Worm (Caenorhabditis elegans) whole organism, L1 larva: ENCODE measurements around the gene col-156.
"Not testable (repeated sequence)": the region's sequence is repeated elsewhere in the genome, so short reads cannot be mapped to it uniquely, and the experiment has no call there.

Source experiments
- C16A3.4 ChIP-seq: fragments of 150-350 bp; optimal IDR thresholded peaks from 2 replicates; lab custom pipeline; 2014; ENCODE audit warnings: missing biosample characterization, missing genetic modification characterization
- Y116A8C.19 ChIP-seq: sonication (generic microtip); optimal IDR thresholded peaks from 2 replicates; lab custom pipeline; 2016; ENCODE audit warnings: missing compliant biosample characterization, missing genetic modification characterization, borderline replicate concordance
- aha-1 ChIP-seq: fragments of 150-350 bp; optimal IDR thresholded peaks from 2 replicates; lab custom pipeline; 2014; ENCODE audit warnings: missing biosample characterization, missing genetic modification characterization
- aly-2 ChIP-seq: fragments of 150-350 bp; optimal IDR thresholded peaks from 2 replicates; lab custom pipeline; 2014; ENCODE audit warnings: missing biosample characterization, missing genetic modification characterization
- ama-1 ChIP-seq: fragments of 150-350 bp; optimal IDR thresholded peaks from 2 replicates; lab custom pipeline; 2014
- blmp-1 ChIP-seq: fragments of 150-350 bp; optimal IDR thresholded peaks from 2 replicates; lab custom pipeline; 2014; ENCODE audit warnings: missing biosample characterization, missing genetic modification characterization
- ceh-8 ChIP-seq: fragments of 200-800 bp; sonication (Bioruptor generic); optimal IDR thresholded peaks from 2 replicates; lab custom pipeline; 2018; ENCODE audit warnings: mild to moderate bottlenecking, missing genetic modification characterization, moderate library complexity, missing compliant biosample characterization
- ceh-88 ChIP-seq: fragments of 200-800 bp; sonication (Bioruptor generic); IDR thresholded peaks from 2 replicates; pipeline ENCODE4 v1.3.6; 2022; ENCODE audit warnings: missing genetic modification characterization, missing compliant biosample characterization
- dpl-1 ChIP-seq, 3 experiments: fragments of 150-350 bp in 2 of 3; sonication (generic microtip) in 1 of 3; optimal IDR thresholded peaks; 2 replicates each; lab custom pipeline; 2014 to 2017; ENCODE audit warnings: missing biosample characterization in 3 of 3, missing genetic modification characterization in 3 of 3, missing genetic modification reagents in 3 of 3
- efl-1 ChIP-seq, 4 experiments: fragments of 150-350 bp; optimal IDR thresholded peaks in 3 of 4; peaks in 1 of 4; 1 replicate in 1 of 4; 2 replicates in 3 of 4; lab custom pipeline; 2014; ENCODE audit warnings: missing biosample characterization in 2 of 4, missing genetic modification characterization in 2 of 4, missing genetic modification reagents in 2 of 4
- egl-13 ChIP-seq: sonication (generic microtip); optimal IDR thresholded peaks from 2 replicates; lab custom pipeline; 2016; ENCODE audit warnings: missing genotype, missing genetic modification reagents, missing genetic modification characterization, missing compliant biosample characterization
- egl-27 ChIP-seq, 2 experiments: fragments of 150-350 bp in 1 of 2; sonication (generic microtip); optimal IDR thresholded peaks; 3 replicates each; lab custom pipeline; 2017 to 2018; ENCODE audit warnings: missing biosample characterization in 2 of 2, missing genetic modification characterization in 2 of 2, missing genetic modification reagents in 2 of 2
- elt-2 ChIP-seq: sonication (generic microtip); optimal IDR thresholded peaks from 2 replicates; lab custom pipeline; 2016; ENCODE audit warnings: missing genetic modification characterization, mild to moderate bottlenecking, inconsistent platforms, missing compliant biosample characterization, missing genetic modification reagents
- fkh-10 ChIP-seq: sonication (generic microtip); optimal IDR thresholded peaks from 2 replicates; lab custom pipeline; 2017; ENCODE audit warnings: missing biosample characterization, missing genetic modification reagents, missing genetic modification characterization
- hlh-17 ChIP-seq: fragments of 200-800 bp; sonication (Bioruptor generic); optimal IDR thresholded peaks from 2 replicates; lab custom pipeline; 2018; ENCODE audit warnings: missing genetic modification characterization, mild to moderate bottlenecking, missing compliant biosample characterization, moderate library complexity, borderline replicate concordance
- hlh-4 ChIP-seq: sonication (generic microtip); optimal IDR thresholded peaks from 2 replicates; lab custom pipeline; 2016; ENCODE audit warnings: mild to moderate bottlenecking, missing genetic modification characterization, missing compliant biosample characterization
- irx-1 ChIP-seq: sonication (generic microtip); optimal IDR thresholded peaks from 2 replicates; lab custom pipeline; 2016; ENCODE audit warnings: missing genetic modification characterization, missing compliant biosample characterization
- lin-13 ChIP-seq: fragments of 150-350 bp; optimal IDR thresholded peaks from 2 replicates; lab custom pipeline; 2014; ENCODE audit warnings: missing biosample characterization, missing genetic modification reagents, missing genetic modification characterization
- lin-14 ChIP-seq: fragments of 200-800 bp; sonication (Bioruptor generic); optimal IDR thresholded peaks from 2 replicates; lab custom pipeline; 2018; ENCODE audit warnings: mild to moderate bottlenecking, missing genetic modification characterization, moderate library complexity, missing compliant biosample characterization
- lin-15B ChIP-seq: fragments of 150-350 bp; sonication (generic microtip); optimal IDR thresholded peaks from 3 replicates; lab custom pipeline; 2014; ENCODE audit warnings: missing biosample characterization, missing genetic modification characterization
- lin-35 ChIP-seq, 2 experiments: fragments of 150-350 bp; optimal IDR thresholded peaks; 2 replicates each; lab custom pipeline; 2014; ENCODE audit warnings: missing biosample characterization in 2 of 2, missing genetic modification characterization in 2 of 2, missing genetic modification reagents in 2 of 2
- mdl-1 ChIP-seq, 2 experiments: fragments of 150-350 bp; optimal IDR thresholded peaks; 2 replicates each; lab custom pipeline; 2014 to 2017; ENCODE audit warnings: missing biosample characterization in 2 of 2, missing genetic modification characterization in 2 of 2, inconsistent platforms in 1 of 2
- mef-2 ChIP-seq: fragments of 150-350 bp; optimal IDR thresholded peaks from 2 replicates; lab custom pipeline; 2014; ENCODE audit warnings: missing biosample characterization, missing genetic modification characterization
- nhr-11 ChIP-seq: fragments of 150-350 bp; optimal IDR thresholded peaks from 2 replicates; lab custom pipeline; 2014; ENCODE audit warnings: missing biosample characterization, missing genetic modification characterization
- nhr-19 ChIP-seq: fragments of 200-800 bp; sonication (Bioruptor generic); conservative IDR thresholded peaks from 2 replicates; pipeline ENCODE4 v1.3.6; 2022; ENCODE audit warnings: missing genetic modification characterization, missing compliant biosample characterization
- nhr-28 ChIP-seq: fragments of 150-350 bp; optimal IDR thresholded peaks from 2 replicates; lab custom pipeline; 2014; ENCODE audit warnings: missing biosample characterization, missing genetic modification characterization
- nhr-76 ChIP-seq: sonication (generic microtip); optimal IDR thresholded peaks from 2 replicates; lab custom pipeline; 2017; ENCODE audit warnings: missing biosample characterization, missing genetic modification characterization
- nhr-85 ChIP-seq: sonication (generic microtip); peaks from one replicate; lab custom pipeline; 2016; ENCODE audit warnings: missing genetic modification characterization, inconsistent platforms, missing compliant biosample characterization
- nhr-90 ChIP-seq: sonication (generic microtip); optimal IDR thresholded peaks from 2 replicates; lab custom pipeline; 2016; ENCODE audit warnings: mild to moderate bottlenecking, missing genetic modification characterization, missing compliant biosample characterization; ENCODE audit not compliant: poor library complexity
- skn-1 ChIP-seq: fragments of 150-350 bp; optimal IDR thresholded peaks from 2 replicates; lab custom pipeline; 2014; ENCODE audit warnings: missing biosample characterization, missing genetic modification characterization
- snpc-4 ChIP-seq: fragments of 150-350 bp; optimal IDR thresholded peaks from 2 replicates; lab custom pipeline; 2014; ENCODE audit warnings: missing biosample characterization, missing genetic modification characterization
- sptf-1 ChIP-seq: fragments of 150-350 bp; optimal IDR thresholded peaks from 2 replicates; lab custom pipeline; 2014; ENCODE audit warnings: missing biosample characterization, missing genetic modification characterization
- sup-37 ChIP-seq: fragments of 200-800 bp; sonication (Bioruptor generic); optimal IDR thresholded peaks from 2 replicates; lab custom pipeline; 2018; ENCODE audit warnings: mild to moderate bottlenecking, missing genetic modification characterization, missing compliant biosample characterization
- swsn-7 ChIP-seq: sonication (generic microtip); optimal IDR thresholded peaks from 2 replicates; lab custom pipeline; 2016; ENCODE audit warnings: missing genetic modification characterization, missing compliant biosample characterization
- vab-15 ChIP-seq: sonication (generic microtip); optimal IDR thresholded peaks from 2 replicates; lab custom pipeline; 2017; ENCODE audit warnings: missing genotype, mild to moderate bottlenecking, missing genetic modification characterization, missing compliant biosample characterization
- xbp-1 ChIP-seq: sonication (generic microtip); optimal IDR thresholded peaks from 2 replicates; lab custom pipeline; 2016; ENCODE audit warnings: missing genetic modification characterization, missing compliant biosample characterization

Gene col-156

ce11 chrV:11484404-11484803 is 34.2 kb upstream of the col-156 start:
- no peak for TF ChIP-seq sup-37
- no peak for TF ChIP-seq mef-2
- no peak for TF ChIP-seq xbp-1
- no peak for TF ChIP-seq fkh-10 (GFP tag; lab: Kevin White, UChicago)
- TF ChIP-seq irx-1 (tag; lab: Kevin White, UChicago): no peak
- TF ChIP-seq ama-1 (lab: Kevin White, UChicago): no peak
- TF ChIP-seq skn-1: no peak
- TF ChIP-seq ceh-88 (GFP tag; lab: Robert Waterston, UW): no peak
- TF ChIP-seq nhr-90: no peak
- TF ChIP-seq egl-13 (tag; lab: Kevin White, UChicago): no peak
- no peak for TF ChIP-seq hlh-17 (GFP tag; lab: Kevin White, UChicago)
- TF ChIP-seq blmp-1: no peak
- TF ChIP-seq vab-15: no peak
- TF ChIP-seq ceh-8 (GFP tag; lab: Kevin White, UChicago): no peak
- no peak for TF ChIP-seq sptf-1 (tag; lab: Kevin White, UChicago)
- no peak for TF ChIP-seq lin-15B (tag; lab: Kevin White, UChicago)
- no peak for TF ChIP-seq aly-2 (tag; lab: Kevin White, UChicago)
- TF ChIP-seq swsn-7 (tag; lab: Kevin White, UChicago): no peak
- no peak for TF ChIP-seq lin-35 (GFP tag; optimal IDR thresholded peaks at IDR 0.05; lab: Kevin White, UChicago)

ce11 chrV:11483580-11484092 is 33.5 kb upstream of the col-156 start, which contains the start of gene col-157:
Gene col-157 (plus strand): TSS chrV:11484042.
- TF ChIP-seq sup-37; blmp-1; aha-1 (tag; lab: Kevin White, UChicago): not testable (repeated sequence)

- not testable (repeated sequence) for TF ChIP-seq nhr-76; irx-1 (tag; lab: Kevin White, UChicago); snpc-4 (tag; lab: Kevin White, UChicago)
Observed at ce11 chrV:11480734-11481133, 30.6 kb upstream of the col-156 start, which contains the start of gene T11F9.14. Gene T11F9.14 (minus strand): TSS chrV:11480834.

ce11 chrV:11479406-11479805 is 29.2 kb upstream of the col-156 start, which contains the start of gene T11F9.22:
Gene T11F9.22 (plus strand): TSS chrV:11479706.
- TF ChIP-seq egl-27 (tag; optimal IDR thresholded peaks at IDR 0.05; lab: Kevin White, UChicago) (no peak), efl-1 (optimal IDR thresholded peaks at IDR 0.05; lab: Kevin White, UChicago) (no peak), efl-1 (GFP tag; optimal IDR thresholded peaks at IDR 0.05 in 1 of 2; lab: Kevin White, UChicago) (peak in 1 of 2 experiments; percentile 64)

- not testable (repeated sequence) for TF ChIP-seq sptf-1 (tag; lab: Kevin White, UChicago); nhr-11 (tag; lab: Kevin White, UChicago); nhr-19 (GFP tag; lab: Robert Waterston, UW)
Observed at ce11 chrV:11475638-11476037, 25.5 kb upstream of the col-156 start, which contains the start of gene T11F9.7. Gene T11F9.7 (plus strand): TSS chrV:11475938.

- TF ChIP-seq lin-14: no peak
- no peak for TF ChIP-seq mdl-1 (tag; optimal IDR thresholded peaks at IDR 0.05; lab: Kevin White, UChicago)
- TF ChIP-seq egl-13 (tag; lab: Kevin White, UChicago): no peak
- no peak for TF ChIP-seq C16A3.4 (tag; lab: Kevin White, UChicago)
- TF ChIP-seq elt-2 (tag; lab: Kevin White, UChicago): no peak
- TF ChIP-seq hlh-4: no peak
- TF ChIP-seq lin-13 (GFP tag; lab: Kevin White, UChicago): no peak
- TF ChIP-seq Y116A8C.19 (tag; lab: Kevin White, UChicago): no peak
- no peak for TF ChIP-seq nhr-85 (tag; lab: Kevin White, UChicago)
- TF ChIP-seq dpl-1 (GFP tag; optimal IDR thresholded peaks at IDR 0.05; lab: Kevin White, UChicago): no peak
- no peak for TF ChIP-seq nhr-28 (tag; lab: Kevin White, UChicago)
- no peak for TF ChIP-seq aly-2 (tag; lab: Kevin White, UChicago)
- TF ChIP-seq, all 84 proteins: peak for 0
Observed at ce11 chrV:11474399-11474798, 24.2 kb upstream of the col-156 start, which contains the start of gene nas-22. Gene nas-22 (plus strand): TSS chrV:11474699.
